Worm (Caenorhabditis elegans) whole organism, late embryonic: ENCODE data around the gene glo-3.

Experiments used
- C08G9.2 ChIP-seq: sonication (generic microtip); optimal IDR thresholded peaks from 2 replicates; lab custom pipeline; 2016; ENCODE audit warnings: mild to moderate bottlenecking, missing genetic modification characterization, moderate library complexity, missing compliant biosample characterization
- K09A11.1 ChIP-seq: sonication (generic microtip); optimal IDR thresholded peaks from 2 replicates; lab custom pipeline; 2017; ENCODE audit warnings: antibody characterized with exemption, mild to moderate bottlenecking, missing genetic modification characterization, missing compliant biosample characterization; ENCODE audit not compliant: insufficient read depth
- T23F11.4 ChIP-seq: fragments of 200-800 bp; sonication (Bioruptor generic); optimal IDR thresholded peaks from 2 replicates; lab custom pipeline; 2018; ENCODE audit warnings: mild to moderate bottlenecking, missing genetic modification characterization, missing compliant biosample characterization
- Y22D7AL.16 ChIP-seq: sonication (generic microtip); optimal IDR thresholded peaks from 2 replicates; lab custom pipeline; 2016; ENCODE audit warnings: missing genetic modification characterization, missing compliant biosample characterization
- ahr-1 ChIP-seq: sonication (generic microtip); optimal IDR thresholded peaks from 2 replicates; lab custom pipeline; 2016; ENCODE audit warnings: missing genetic modification characterization, missing compliant biosample characterization
- ama-1 ChIP-seq: fragments of 150-350 bp; optimal IDR thresholded peaks from 2 replicates; lab custom pipeline; 2014
- ceh-18 ChIP-seq: sonication (generic microtip); optimal IDR thresholded peaks from 2 replicates; lab custom pipeline; 2016; ENCODE audit warnings: missing genetic modification characterization, missing compliant biosample characterization
- ceh-22 ChIP-seq: sonication (generic microtip); optimal IDR thresholded peaks from 2 replicates; lab custom pipeline; 2017; ENCODE audit warnings: missing biosample characterization, missing genetic modification characterization
- ceh-30 ChIP-seq: fragments of 150-350 bp; optimal IDR thresholded peaks from 2 replicates; lab custom pipeline; 2014; ENCODE audit warnings: missing biosample characterization, missing genetic modification characterization
- ceh-31 ChIP-seq: sonication (generic microtip); optimal IDR thresholded peaks from 2 replicates; lab custom pipeline; 2016; ENCODE audit warnings: missing genetic modification characterization, missing compliant biosample characterization
- ceh-6 ChIP-seq: fragments of 200-800 bp; sonication (Bioruptor generic); optimal IDR thresholded peaks from 2 replicates; lab custom pipeline; 2018; ENCODE audit warnings: mild to moderate bottlenecking, missing genetic modification characterization, missing compliant biosample characterization
- ceh-9 ChIP-seq: sonication (generic microtip); optimal IDR thresholded peaks from 2 replicates; lab custom pipeline; 2016; ENCODE audit warnings: mild to moderate bottlenecking, missing genetic modification characterization, inconsistent platforms, missing compliant biosample characterization
- dmd-4 ChIP-seq: sonication (generic microtip); optimal IDR thresholded peaks from 2 replicates; lab custom pipeline; 2016; ENCODE audit warnings: borderline replicate concordance, missing genetic modification characterization, missing compliant biosample characterization
- elt-2 ChIP-seq: sonication (generic microtip); optimal IDR thresholded peaks from 2 replicates; lab custom pipeline; 2016; ENCODE audit warnings: missing genetic modification reagents, missing genetic modification characterization, missing compliant biosample characterization
- eyg-1 ChIP-seq: sonication (generic microtip); optimal IDR thresholded peaks from 2 replicates; lab custom pipeline; 2016; ENCODE audit warnings: missing genotype, missing genetic modification characterization, missing compliant biosample characterization
- fax-1 ChIP-seq: sonication (generic microtip); optimal IDR thresholded peaks from 2 replicates; lab custom pipeline; 2016; ENCODE audit warnings: missing genotype, missing genetic modification characterization, missing compliant biosample characterization
- hlh-13 ChIP-seq: fragments of 200-800 bp; sonication (Bioruptor generic); optimal IDR thresholded peaks from 2 replicates; lab custom pipeline; 2018; ENCODE audit warnings: mild to moderate bottlenecking, missing genetic modification characterization, missing compliant biosample characterization
- hlh-6 ChIP-seq: sonication (generic microtip); optimal IDR thresholded peaks from 2 replicates; lab custom pipeline; 2016; ENCODE audit warnings: missing genotype, missing genetic modification characterization, missing compliant biosample characterization
- hlh-8 ChIP-seq: sonication (generic microtip); optimal IDR thresholded peaks from 2 replicates; lab custom pipeline; 2016; ENCODE audit warnings: missing genotype, missing genetic modification characterization, missing compliant biosample characterization
- lim-6 ChIP-seq: sonication (generic microtip); optimal IDR thresholded peaks from 2 replicates; lab custom pipeline; 2016; ENCODE audit warnings: missing genetic modification characterization, missing compliant biosample characterization
- lin-11 ChIP-seq: fragments of 200-800 bp; sonication (Bioruptor generic); optimal IDR thresholded peaks from 2 replicates; lab custom pipeline; 2018; ENCODE audit warnings: mild to moderate bottlenecking, missing genetic modification characterization, missing compliant biosample characterization
- madf-2 ChIP-seq: sonication (generic microtip); optimal IDR thresholded peaks from 2 replicates; lab custom pipeline; 2017; ENCODE audit warnings: missing genetic modification characterization, missing compliant biosample characterization
- nhr-11 ChIP-seq: fragments of 150-350 bp; optimal IDR thresholded peaks from 2 replicates; lab custom pipeline; 2014; ENCODE audit warnings: missing biosample characterization, missing genetic modification characterization
- nhr-232 ChIP-seq: sonication (generic microtip); optimal IDR thresholded peaks from 2 replicates; lab custom pipeline; 2016; ENCODE audit warnings: missing genetic modification characterization, missing compliant biosample characterization
- npax-4 ChIP-seq: sonication (generic microtip); optimal IDR thresholded peaks from 2 replicates; lab custom pipeline; 2016; ENCODE audit warnings: missing genetic modification characterization, missing compliant biosample characterization
- odd-2 ChIP-seq: sonication (generic microtip); optimal IDR thresholded peaks from 2 replicates; lab custom pipeline; 2017; ENCODE audit warnings: antibody characterized with exemption, mild to moderate bottlenecking, missing genetic modification characterization, missing compliant biosample characterization
- pag-3 ChIP-seq: sonication (generic microtip); optimal IDR thresholded peaks from 2 replicates; lab custom pipeline; 2016; ENCODE audit warnings: missing compliant biosample characterization, missing genetic modification characterization, borderline replicate concordance
- pat-9 ChIP-seq: fragments of 200-800 bp; sonication (Bioruptor generic); optimal IDR thresholded peaks from 2 replicates; lab custom pipeline; 2018; ENCODE audit warnings: mild to moderate bottlenecking, missing genetic modification characterization, moderate library complexity, missing compliant biosample characterization
- pros-1 ChIP-seq: fragments of 150-350 bp; optimal IDR thresholded peaks from 2 replicates; lab custom pipeline; 2014; ENCODE audit warnings: missing biosample characterization, missing genetic modification reagents, missing genetic modification characterization
- sox-2 ChIP-seq: fragments of 200-800 bp; sonication (Bioruptor generic); IDR thresholded peaks from 2 replicates; pipeline ENCODE4 v1.3.6; 2022; ENCODE audit warnings: missing genetic modification reagents, missing genetic modification characterization, missing compliant biosample characterization
- syd-9 ChIP-seq: sonication (generic microtip); optimal IDR thresholded peaks from 2 replicates; lab custom pipeline; 2016; ENCODE audit warnings: mild to moderate bottlenecking, missing genetic modification characterization, moderate library complexity, missing compliant biosample characterization
- ttx-3 ChIP-seq: sonication (generic microtip); optimal IDR thresholded peaks from 2 replicates; lab custom pipeline; 2016; ENCODE audit warnings: missing genetic modification reagents, missing genetic modification characterization, missing compliant biosample characterization
- unc-3 ChIP-seq, 2 experiments: fragments of 200-800 bp in 1 of 2; sonication (Bioruptor generic) in 1 of 2; sonication (generic microtip) in 1 of 2; conservative IDR thresholded peaks in 1 of 2; optimal IDR thresholded peaks in 1 of 2; 2 replicates each; pipeline versions ENCODE4 v1.3.6 to Lab custom; 2016 to 2022; ENCODE audit warnings: missing compliant biosample characterization in 2 of 2, missing genetic modification characterization in 2 of 2, missing genetic modification reagents in 1 of 2
- unc-42 ChIP-seq: sonication (generic microtip); optimal IDR thresholded peaks from 2 replicates; lab custom pipeline; 2016; ENCODE audit warnings: missing genotype, missing genetic modification characterization, missing compliant biosample characterization
- unc-55 ChIP-seq: sonication (generic microtip); optimal IDR thresholded peaks from 2 replicates; lab custom pipeline; 2017; ENCODE audit warnings: missing biosample characterization, missing genetic modification reagents, missing genetic modification characterization
- ztf-16 ChIP-seq: sonication (generic microtip); optimal IDR thresholded peaks from 2 replicates; lab custom pipeline; 2017; ENCODE audit warnings: missing genetic modification characterization, missing compliant biosample characterization

The glo-3 gene

ce11 chrX:10527414-10527813, 6.1 kb upstream of the glo-3 start:
- TF ChIP-seq syd-9 (tag; lab: Kevin White, UChicago) (no peak), hlh-8 (no peak), madf-2 (no peak), ceh-22 (tag; lab: Kevin White, UChicago) (no peak), ahr-1 (tag; lab: Kevin White, UChicago) (no peak)
- TF ChIP-seq, all 69 proteins: peak for 0

ce11 chrX:10528993-10529392, 4.5 kb upstream of the glo-3 start, which contains the start of the genes F14F3.5 and slcf-1:
TSS of gene F14F3.5 (minus strand) at chrX:10529226.
TSS of gene slcf-1 (plus strand) at chrX:10529294.
- TF ChIP-seq ceh-9 (tag; lab: Kevin White, UChicago) (no peak), sox-2 (GFP tag; lab: Robert Waterston, UW) (no peak), elt-2 (peak; percentile 42), pat-9 (tag; lab: Kevin White, UChicago) (no peak), unc-3 (GFP tag; conservative IDR thresholded peaks at IDR 0.05; lab: Robert Waterston, UW) (no peak), unc-3 (tag; optimal IDR thresholded peaks at IDR 0.05; lab: Kevin White, UChicago) (no peak)

- TF ChIP-seq hlh-6 (tag; lab: Kevin White, UChicago) (no peak), elt-2 (peak; percentile 60)
Observed at ce11 chrX:10532180-10532833, 1.2 kb upstream of the glo-3 start.

- TF ChIP-seq ceh-31 (tag; lab: Kevin White, UChicago) (no peak), hlh-6 (tag; lab: Kevin White, UChicago) (no peak), unc-55 (no peak), eyg-1 (no peak), ttx-3 (tag; lab: Kevin White, UChicago) (no peak), C08G9.2 (tag; lab: Kevin White, UChicago) (no peak), lim-6 (tag; lab: Kevin White, UChicago) (no peak), lin-11 (no peak), dmd-4 (tag; lab: Kevin White, UChicago) (no peak), nhr-11 (tag; lab: Kevin White, UChicago) (no peak), fax-1 (tag; lab: Kevin White, UChicago) (no peak), pat-9 (tag; lab: Kevin White, UChicago) (no peak), pros-1 (no peak), npax-4 (no peak), odd-2 (tag; lab: Kevin White, UChicago) (no peak), Y22D7AL.16 (tag; lab: Kevin White, UChicago) (no peak), pag-3 (no peak), hlh-13 (GFP tag; lab: Kevin White, UChicago) (no peak), nhr-232 (no peak)
Observed at ce11 chrX:10534625-10535244, 1.2 kb downstream of the glo-3 start.

ce11 chrX:10541789-10542188, 8.3 kb downstream of the glo-3 start:
- TF ChIP-seq ceh-6 = no peak
- TF ChIP-seq unc-42 = no peak
- TF ChIP-seq ama-1 (lab: Kevin White, UChicago) = no peak
- TF ChIP-seq ceh-18 = no peak
- no peak for TF ChIP-seq elt-2
- no peak for TF ChIP-seq ztf-16 (tag; lab: Kevin White, UChicago)
- no peak for TF ChIP-seq ceh-30
- no peak for TF ChIP-seq K09A11.1
- TF ChIP-seq hlh-8 = no peak
- no peak for TF ChIP-seq lim-6 (tag; lab: Kevin White, UChicago)
- TF ChIP-seq T23F11.4 (GFP tag; lab: Kevin White, UChicago) = no peak
- no peak for TF ChIP-seq Y22D7AL.16 (tag; lab: Kevin White, UChicago)
- TF ChIP-seq, all 69 proteins: peak for 0
